Worm (Caenorhabditis elegans) whole organism, L2 larva: ENCODE measurements around the gene srh-34.

ENCODE experiments used
- ceh-82 ChIP-seq: fragments of 150-350 bp; optimal IDR thresholded peaks from 2 replicates; lab custom pipeline; 2014; ENCODE audit warnings: missing biosample characterization, missing genetic modification characterization
- gmeb-1 ChIP-seq: fragments of 150-350 bp; optimal IDR thresholded peaks from 2 replicates; lab custom pipeline; 2014; ENCODE audit warnings: missing biosample characterization, missing genetic modification characterization
- mdl-1 ChIP-seq, 2 experiments: fragments of 150-350 bp in 1 of 2; sonication (generic microtip) in 1 of 2; optimal IDR thresholded peaks; 2 replicates each; lab custom pipeline; 2017; ENCODE audit warnings: missing biosample characterization in 2 of 2, missing genetic modification characterization in 2 of 2
- nhr-11 ChIP-seq: fragments of 150-350 bp; optimal IDR thresholded peaks from 2 replicates; lab custom pipeline; 2014; ENCODE audit warnings: missing biosample characterization, missing genetic modification characterization
- nhr-6 ChIP-seq: fragments of 150-350 bp; optimal IDR thresholded peaks from 2 replicates; lab custom pipeline; 2014; ENCODE audit warnings: missing biosample characterization, missing genetic modification characterization
- unc-55 ChIP-seq: fragments of 150-350 bp; sonication (generic microtip); optimal IDR thresholded peaks from 3 replicates; lab custom pipeline; 2014; ENCODE audit warnings: missing biosample characterization, missing genetic modification reagents, missing genetic modification characterization

DNA sequence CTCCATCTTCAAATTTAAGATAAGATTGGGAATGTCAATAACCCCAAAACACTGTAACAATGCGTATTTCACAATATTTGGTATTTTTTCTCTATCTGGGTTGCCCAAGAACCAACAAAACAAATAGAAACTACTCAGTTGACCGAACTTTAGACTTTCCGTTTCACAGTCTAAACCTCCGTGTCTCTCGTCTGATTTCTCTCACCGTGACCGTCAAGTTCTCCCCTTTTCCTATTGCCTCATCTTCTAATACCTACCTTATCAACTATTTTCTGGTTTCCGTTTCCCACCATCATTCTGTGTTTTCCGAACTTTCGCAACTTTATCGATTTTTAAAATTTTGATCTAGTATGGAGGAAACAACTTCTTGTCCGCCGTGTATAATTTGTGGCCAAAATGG, 47.8 kb upstream of the srh-34 start, which contains the start of gene nhr-131:
- TF ChIP-seq unc-55 (GFP tag; lab: Kevin White, UChicago) (no peak), mdl-1 (tag; optimal IDR thresholded peaks at IDR 0.05; lab: Kevin White, UChicago) (no peak), gmeb-1 (tag; lab: Kevin White, UChicago) (peak; percentile 20), ceh-82 (tag; lab: Kevin White, UChicago) (no peak), nhr-11 (tag; lab: Kevin White, UChicago) (no peak), nhr-6 (tag; lab: Kevin White, UChicago) (no peak)
